Fruit fly (Drosophila melanogaster) ovary, adult (tissue): Measurements from ENCODE around the gene CG5641.

Experiments used
- CG17801 ChIP-seq: fragments of 200-800 bp; optimal IDR thresholded peaks from 2 replicates; lab custom pipeline; 2019; ENCODE audit warnings: missing biosample characterization, mild to moderate bottlenecking, missing genetic modification characterization, moderate library complexity; ENCODE audit not compliant: partially characterized antibody

The CG5641 gene

DNA sequence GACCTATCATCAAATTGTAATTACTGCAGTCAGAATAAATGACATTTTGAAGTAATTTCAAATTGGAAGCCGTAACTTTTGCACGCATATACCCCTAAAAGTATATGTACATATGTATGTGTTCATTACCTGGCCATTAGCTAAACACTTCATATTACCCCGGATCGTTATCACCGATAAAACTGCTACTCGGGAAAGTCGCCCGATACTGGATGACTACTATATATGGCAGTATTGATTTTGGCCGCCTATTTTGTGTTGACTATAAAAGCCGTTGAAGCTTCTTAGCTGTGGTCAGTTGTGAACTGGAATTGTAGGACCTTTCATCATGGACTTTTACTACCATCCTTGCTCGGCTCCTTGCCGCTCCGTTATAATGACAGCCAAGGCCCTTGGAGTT lies 49.4 kb downstream of the CG5641 start, which contains the start of gene GstD8:
Gene GstD8, plus strand, starts transcription at position 301 of the 400 bp plus-strand sequence.
- no peak for TF ChIP-seq CG17801 (GFP tag; lab: Kevin White, UChicago)

- no peak for TF ChIP-seq CG17801 (GFP tag; lab: Kevin White, UChicago)
Measured at dm6 chr3R:12379249-12379648, 49.8 kb downstream of the CG5641 start.

DNA sequence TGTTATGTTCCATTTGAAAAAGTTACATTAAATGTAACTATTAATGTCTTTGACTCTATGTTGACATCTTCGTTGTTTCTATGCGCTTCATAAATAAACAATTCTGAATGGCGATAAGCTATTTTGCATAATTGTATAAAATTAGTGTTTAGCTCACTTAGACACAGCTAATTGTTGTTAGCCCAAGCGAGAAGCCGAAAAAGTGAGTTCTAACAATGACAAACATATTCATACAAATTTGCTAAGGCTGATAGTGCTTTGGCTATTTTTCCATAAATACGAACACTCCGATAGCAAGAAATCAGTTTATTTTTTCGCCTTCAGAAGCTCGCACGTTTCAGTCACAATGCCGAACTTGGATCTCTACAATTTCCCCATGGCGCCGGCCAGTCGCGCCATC lies 50.9 kb downstream of the CG5641 start, which contains the start of gene GstD7:
Gene GstD7, plus strand, starts transcription at position 301 of the 400 bp plus-strand sequence.
- no peak for TF ChIP-seq CG17801 (GFP tag; lab: Kevin White, UChicago)
